Fruit fly (Drosophila melanogaster) whole organism, embryonic: ENCODE results near the gene CG13482.
A peak's percentile ranks its signal among the peaks of the same experiment; 100 is the strongest.

Experiments used
- Bdp1 ChIP-seq: fragments of 200-800 bp; sonication (Bioruptor generic); optimal IDR thresholded peaks from 3 replicates; lab custom pipeline; 2016; ENCODE audit warnings: missing biosample characterization, missing genetic modification characterization
- CG10209 ChIP-seq: fragments of 200-800 bp; sonication (Bioruptor generic); optimal IDR thresholded peaks from 3 replicates; lab custom pipeline; 2017; ENCODE audit warnings: missing biosample characterization, mild to moderate bottlenecking, missing genetic modification characterization, missing genetic modification reagents
- CG10267 ChIP-seq: fragments of 200-800 bp; sonication (Bioruptor generic); optimal IDR thresholded peaks from 2 replicates; lab custom pipeline; 2018; ENCODE audit warnings: missing biosample characterization, mild to moderate bottlenecking, missing genetic modification characterization, moderate library complexity
- CG10959 ChIP-seq: fragments of 200-800 bp; sonication (Bioruptor generic); IDR thresholded peaks from 2 replicates; pipeline ENCODE4 v1.3.6; 2022; ENCODE audit warnings: missing biosample characterization, missing genetic modification characterization
- CG11085 ChIP-seq: fragments of 200-800 bp; sonication (Bioruptor generic); IDR thresholded peaks from 2 replicates; pipeline ENCODE4 v1.3.6; 2022; ENCODE audit warnings: missing biosample characterization, missing genetic modification characterization
- CG11504 ChIP-seq: fragments of 200-800 bp; sonication (Bioruptor generic); optimal IDR thresholded peaks from 3 replicates; lab custom pipeline; 2019; ENCODE audit warnings: missing biosample characterization, mild to moderate bottlenecking, missing genetic modification characterization, moderate library complexity
- CG11695 ChIP-seq: fragments of 200-800 bp; sonication (Bioruptor generic); IDR thresholded peaks from 3 replicates; pipeline ENCODE4 v1.3.6; 2022; ENCODE audit warnings: missing biosample characterization, missing genetic modification characterization
- CG12155 ChIP-seq: fragments of 200-800 bp; sonication (Bioruptor generic); optimal IDR thresholded peaks from 3 replicates; lab custom pipeline; 2016; ENCODE audit warnings: missing biosample characterization, missing genetic modification characterization
- CG12391 ChIP-seq: fragments of 200-800 bp; sonication (Bioruptor generic); optimal IDR thresholded peaks from 3 replicates; lab custom pipeline; 2018; ENCODE audit warnings: missing biosample characterization, mild to moderate bottlenecking, missing genetic modification characterization, moderate library complexity
- CG13424 ChIP-seq: fragments of 200-800 bp; sonication (Bioruptor generic); optimal IDR thresholded peaks from 2 replicates; lab custom pipeline; 2019; ENCODE audit warnings: missing biosample characterization, mild to moderate bottlenecking, missing genetic modification characterization, moderate library complexity
- CG14710 ChIP-seq: fragments of 200-800 bp; sonication (Bioruptor generic); optimal IDR thresholded peaks from 3 replicates; lab custom pipeline; 2019; ENCODE audit warnings: missing biosample characterization, mild to moderate bottlenecking, missing genetic modification characterization, moderate library complexity
- CG15601 ChIP-seq: fragments of 200-800 bp; sonication (Bioruptor generic); optimal IDR thresholded peaks from 3 replicates; lab custom pipeline; 2019; ENCODE audit warnings: missing biosample characterization, mild to moderate bottlenecking, missing genetic modification characterization, moderate library complexity
- CG1603 ChIP-seq: fragments of 200-800 bp; sonication (Bioruptor generic); optimal IDR thresholded peaks from 2 replicates; lab custom pipeline; 2019; ENCODE audit warnings: missing biosample characterization, mild to moderate bottlenecking, missing genetic modification characterization, moderate library complexity
- CG17612 ChIP-seq: fragments of 200-800 bp; sonication (Bioruptor generic); IDR thresholded peaks from 2 replicates; pipeline ENCODE4 v1.3.6; 2022; ENCODE audit warnings: missing biosample characterization, missing genetic modification characterization
- CG18262 ChIP-seq: fragments of 200-800 bp; optimal IDR thresholded peaks from 3 replicates; lab custom pipeline; 2019; ENCODE audit warnings: missing biosample characterization, mild to moderate bottlenecking, missing genetic modification characterization, moderate library complexity
- CG33557 ChIP-seq: fragments of 200-800 bp; sonication (Bioruptor generic); optimal IDR thresholded peaks from 2 replicates; lab custom pipeline; 2019; ENCODE audit warnings: missing biosample characterization, mild to moderate bottlenecking, missing genetic modification characterization, moderate library complexity
- CG4282 ChIP-seq: fragments of 200-800 bp; sonication (Bioruptor generic); optimal IDR thresholded peaks from 2 replicates; lab custom pipeline; 2016; ENCODE audit warnings: missing biosample characterization, missing genetic modification characterization
- CG6254 ChIP-seq: fragments of 200-800 bp; sonication (Bioruptor generic); optimal IDR thresholded peaks from 3 replicates; lab custom pipeline; 2017; ENCODE audit warnings: mild to moderate bottlenecking, missing biosample characterization, missing genetic modification reagents, missing genetic modification characterization
- CG7786 ChIP-seq: fragments of 200-800 bp; sonication (Bioruptor generic); optimal IDR thresholded peaks from 2 replicates; lab custom pipeline; 2016; ENCODE audit warnings: missing biosample characterization, missing genetic modification characterization
- CG7839 ChIP-seq: fragments of 200-800 bp; sonication (Bioruptor generic); optimal IDR thresholded peaks from 3 replicates; lab custom pipeline; 2018; ENCODE audit warnings: missing biosample characterization, mild to moderate bottlenecking, missing genetic modification characterization, moderate library complexity
- CG8388 ChIP-seq: fragments of 200-800 bp; sonication (Bioruptor generic); optimal IDR thresholded peaks from 2 replicates; lab custom pipeline; 2019; ENCODE audit warnings: missing biosample characterization, mild to moderate bottlenecking, missing genetic modification characterization, moderate library complexity
- CG9609 ChIP-seq: fragments of 200-800 bp; sonication (Bioruptor generic); optimal IDR thresholded peaks from 3 replicates; lab custom pipeline; 2016; ENCODE audit warnings: missing biosample characterization, missing genetic modification characterization
- CG9727 ChIP-seq: fragments of 200-800 bp; sonication (Bioruptor generic); optimal IDR thresholded peaks from 3 replicates; lab custom pipeline; 2017; ENCODE audit warnings: missing biosample characterization, mild to moderate bottlenecking, missing genetic modification characterization
- Camta ChIP-seq: fragments of 200-800 bp; sonication (Bioruptor generic); optimal IDR thresholded peaks from 2 replicates; lab custom pipeline; 2016; ENCODE audit warnings: missing biosample characterization, missing genetic modification characterization
- Dad ChIP-seq: fragments of 200-800 bp; sonication (Bioruptor generic); optimal IDR thresholded peaks from 3 replicates; lab custom pipeline; 2016; ENCODE audit warnings: missing biosample characterization, missing genetic modification characterization
- H15 ChIP-seq: fragments of 200-800 bp; sonication (Bioruptor generic); IDR thresholded peaks from 3 replicates; pipeline ENCODE4 v1.3.6; 2022; ENCODE audit warnings: missing biosample characterization, missing genetic modification characterization
- Hr39 ChIP-seq: fragments of >200 bp; optimal IDR thresholded peaks from 2 replicates; lab custom pipeline; 2017
- Med ChIP-seq: fragments of 200-800 bp; sonication (Bioruptor generic); peaks from one replicate; lab custom pipeline; 2016; ENCODE audit warnings: missing biosample characterization, missing genetic modification characterization, mild to moderate bottlenecking, inconsistent platforms, moderate library complexity
- NC2β ChIP-seq: fragments of 200-800 bp; sonication (Bioruptor generic); optimal IDR thresholded peaks from 2 replicates; lab custom pipeline; 2016; ENCODE audit warnings: missing biosample characterization, missing genetic modification characterization
- Ptx1 ChIP-seq: fragments of 200-800 bp; sonication (Bioruptor generic); IDR thresholded peaks from 2 replicates; pipeline ENCODE4 v1.3.6; 2022; ENCODE audit warnings: missing biosample characterization, missing genetic modification characterization
- Xrp1 ChIP-seq: fragments of 200-800 bp; sonication (Bioruptor generic); IDR thresholded peaks from 2 replicates; pipeline ENCODE4 v1.3.6; 2022; ENCODE audit warnings: missing biosample characterization, missing genetic modification characterization
- ara ChIP-seq: fragments of 200-800 bp; sonication (Bioruptor generic); IDR thresholded peaks from 2 replicates; pipeline ENCODE4 v1.3.6; 2022; ENCODE audit warnings: missing biosample characterization, missing genetic modification characterization
- az2 ChIP-seq: fragments of 200-800 bp; sonication (Bioruptor generic); optimal IDR thresholded peaks from 3 replicates; lab custom pipeline; 2016; ENCODE audit warnings: missing biosample characterization, missing genetic modification characterization
- bab2 ChIP-seq: fragments of 200-800 bp; sonication (Bioruptor generic); optimal IDR thresholded peaks from 2 replicates; lab custom pipeline; 2016; ENCODE audit warnings: missing biosample characterization, missing genetic modification characterization
- chif ChIP-seq, 2 experiments: fragments of 200-800 bp; sonication (Bioruptor generic); optimal IDR thresholded peaks; 3 replicates each; lab custom pipeline; 2016; ENCODE audit warnings: missing biosample characterization in 2 of 2, missing genetic modification characterization in 2 of 2
- chm ChIP-seq: fragments of 200-800 bp; sonication (Bioruptor generic); IDR thresholded peaks from 2 replicates; pipeline ENCODE4 v1.3.6; 2022; ENCODE audit warnings: missing biosample characterization, missing genetic modification characterization
- ci ChIP-seq: fragments of 200-800 bp; sonication (Bioruptor generic); IDR thresholded peaks from 3 replicates; pipeline ENCODE4 v1.3.6; 2022; ENCODE audit warnings: missing biosample characterization, missing genetic modification characterization
- dpn ChIP-seq, 2 experiments: fragments of 200-800 bp; sonication (Bioruptor generic); optimal IDR thresholded peaks; 3 replicates each; lab custom pipeline; 2016; ENCODE audit warnings: missing biosample characterization in 2 of 2, missing genetic modification characterization in 2 of 2
- fu2 ChIP-seq: fragments of 200-800 bp; sonication (Bioruptor generic); optimal IDR thresholded peaks from 2 replicates; lab custom pipeline; 2016; ENCODE audit warnings: missing biosample characterization, missing genetic modification characterization
- her ChIP-seq: fragments of 200-800 bp; sonication (Bioruptor generic); optimal IDR thresholded peaks from 2 replicates; lab custom pipeline; 2016; ENCODE audit warnings: missing biosample characterization, missing genetic modification characterization
- nmo ChIP-seq: fragments of 200-800 bp; sonication (Bioruptor generic); optimal IDR thresholded peaks from 2 replicates; lab custom pipeline; 2018; ENCODE audit warnings: missing biosample characterization, mild to moderate bottlenecking, missing genetic modification characterization, moderate library complexity
- odd ChIP-seq: fragments of 200-800 bp; sonication (Bioruptor generic); optimal IDR thresholded peaks from 2 replicates; lab custom pipeline; 2017; ENCODE audit warnings: missing biosample characterization, mild to moderate bottlenecking, missing genetic modification characterization
- onecut ChIP-seq: fragments of 200-800 bp; sonication (Bioruptor generic); IDR thresholded peaks from 2 replicates; pipeline ENCODE4 v1.3.6; 2022; ENCODE audit warnings: missing biosample characterization, missing genetic modification characterization
- p53 ChIP-seq: fragments of 200-800 bp; sonication (Bioruptor generic); optimal IDR thresholded peaks from 2 replicates; lab custom pipeline; 2016; ENCODE audit warnings: missing biosample characterization, missing genetic modification characterization
- pb ChIP-seq: fragments of 200-800 bp; sonication (Bioruptor generic); optimal IDR thresholded peaks from 3 replicates; lab custom pipeline; 2016; ENCODE audit warnings: missing biosample characterization, missing genetic modification characterization
- phol ChIP-seq: fragments of 200-800 bp; sonication (Bioruptor generic); optimal IDR thresholded peaks from 3 replicates; lab custom pipeline; 2018; ENCODE audit warnings: missing biosample characterization, mild to moderate bottlenecking, missing genetic modification characterization, moderate library complexity
- row ChIP-seq: fragments of 200-800 bp; sonication (Bioruptor generic); IDR thresholded peaks from 3 replicates; pipeline ENCODE4 v1.3.6; 2022; ENCODE audit warnings: missing biosample characterization, missing genetic modification characterization
- sens ChIP-seq: fragments of 200-800 bp; sonication (Bioruptor generic); peaks from one replicate; lab custom pipeline; 2016; ENCODE audit warnings: missing biosample characterization, missing genetic modification characterization
- sim ChIP-seq: fragments of 200-800 bp; sonication (Bioruptor generic); IDR thresholded peaks from 2 replicates; pipeline ENCODE4 v1.3.6; 2022; ENCODE audit warnings: missing biosample characterization, missing genetic modification characterization
- slp2 ChIP-seq: fragments of 200-800 bp; sonication (Bioruptor generic); optimal IDR thresholded peaks from 2 replicates; lab custom pipeline; 2016; ENCODE audit warnings: missing biosample characterization, missing genetic modification characterization
- tio ChIP-seq: fragments of 200-800 bp; sonication (Bioruptor generic); optimal IDR thresholded peaks from 2 replicates; lab custom pipeline; 2017; ENCODE audit warnings: missing biosample characterization, missing genetic modification characterization, inconsistent platforms
- tup ChIP-seq: fragments of 200-800 bp; sonication (Bioruptor generic); optimal IDR thresholded peaks from 2 replicates; lab custom pipeline; 2016; ENCODE audit warnings: missing biosample characterization, mild to moderate bottlenecking, missing genetic modification characterization, moderate library complexity

CG13482 gene

dm6 chr3L:14364701-14365100 lies 35.6 kb downstream of the CG13482 start (continued):
- TF ChIP-seq CG15601 (tag; lab: Kevin White, UChicago) (peak; percentile 49), CG33557 (GFP tag; lab: Kevin White, UChicago) (peak; percentile 75), CG4282 (GFP tag; lab: Kevin White, UChicago) (no peak), CG7839 (tag; lab: Kevin White, UChicago) (peak; percentile 46), row (GFP tag; lab: Robert Waterston, UW) (peak; percentile 68), Camta (peak; percentile 45), Xrp1 (GFP tag; lab: Robert Waterston, UW) (peak; percentile 83), CG7786 (GFP tag; lab: Kevin White, UChicago) (peak; percentile 32), sens (peak; percentile 92), CG10267 (tag; lab: Kevin White, UChicago) (peak; percentile 23), p53 (no peak), phol (tag; lab: Kevin White, UChicago) (peak; percentile 34), CG13424 (tag; lab: Kevin White, UChicago) (peak; percentile 20), CG12391 (peak; percentile 74), CG17612 (no peak), Med (GFP tag; lab: Kevin White, UChicago) (no peak), chm (peak; percentile 76; the same call in 1 of the 2 replicates), CG8388 (GFP tag; lab: Kevin White, UChicago) (peak; percentile 30), H15 (0 out of 3 replicates have a peak, but pooled peaks have one; percentile 50), CG9609 (peak; percentile 23), ci (GFP tag; lab: Robert Waterston, UW) (peak; percentile 65; the same call in 2 of the 3 replicates), chif (GFP tag; optimal IDR thresholded peaks at IDR 0.05; lab: Kevin White, UChicago) (peak; percentile 21 to 83), fu2 (peak; percentile 9), sim (GFP tag; lab: Robert Waterston, UW) (0 out of 2 replicates have a peak, but pooled peaks have one; percentile 27), CG6254 (GFP tag; lab: Kevin White, UChicago) (no peak), az2 (GFP tag; lab: Kevin White, UChicago) (peak; percentile 70), pb (GFP tag; lab: Kevin White, UChicago) (no peak), onecut (0 out of 2 replicates have a peak, but pooled peaks have one; percentile 9), CG11695 (GFP tag; lab: Robert Waterston, UW) (0 out of 3 replicates have a peak, but pooled peaks have one; percentile 29), CG12155 (peak; percentile 33), CG10959 (peak; percentile 51), Ptx1 (peak; percentile 40; the same call in 1 of the 2 replicates), CG9727 (peak; percentile 72), ara (peak; percentile 22; the same call in 1 of the 2 replicates), tup (GFP tag; lab: Kevin White, UChicago) (no peak), CG18262 (tag; lab: Kevin White, UChicago) (peak; percentile 59), slp2 (GFP tag; lab: Kevin White, UChicago) (peak; percentile 21), odd (GFP tag; lab: Kevin White, UChicago) (no peak), Dad (GFP tag; lab: Kevin White, UChicago) (peak; percentile 19), bab2 (peak; percentile 49), her (GFP tag; lab: Kevin White, UChicago) (no peak), CG11504 (peak; percentile 42), CG1603 (peak; percentile 30), CG14710 (peak; percentile 47), dpn (GFP tag; optimal IDR thresholded peaks at IDR 0.05; lab: Kevin White, UChicago) (peak; percentile 17 to 33), nmo (GFP tag; lab: Kevin White, UChicago) (peak; percentile 23), tio (GFP tag; lab: Kevin White, UChicago) (peak; percentile 71), CG11085 (no peak), Hr39 (lab: Kevin White, UChicago) (no peak), NC2β (GFP tag; lab: Kevin White, UChicago) (peak; percentile 64), Bdp1 (GFP tag; lab: Kevin White, UChicago) (no peak), CG10209 (GFP tag; lab: Kevin White, UChicago) (peak; percentile 19)
